Fruit fly (Drosophila melanogaster): ENCODE measurements around the gene CG15020.
A peak's percentile ranks its signal among the peaks of the same experiment; 100 is the strongest.

Gene CG15020

dm6 chr3L:4401241-4401640 lies 20.2 kb upstream of the CG15020 start:
- no peak for TF ChIP-seq CG12768 (GFP tag; optimal IDR thresholded peaks at IDR 0.05)
- TF ChIP-seq CG1620 (GFP tag; optimal IDR thresholded peaks at IDR 0.05) = no peak
- no peak for TF ChIP-seq CG14711 (tag; optimal IDR thresholded peaks at IDR 0.05)
- no peak for TF ChIP-seq tj (GFP tag; optimal IDR thresholded peaks at IDR 0.05)
- no peak for TF ChIP-seq cic (GFP tag; optimal IDR thresholded peaks at IDR 0.05)
- TF ChIP-seq kay (GFP tag; ENCODE audit: borderline replicate concordance) = no peak
- no peak for TF ChIP-seq ovo (GFP tag; optimal IDR thresholded peaks at IDR 0.05)
- TF ChIP-seq bab1 (GFP tag; optimal IDR thresholded peaks at IDR 0.05) = no peak
- TF ChIP-seq toe (GFP tag; optimal IDR thresholded peaks at IDR 0.05) = no peak
- TF ChIP-seq pad (GFP tag; optimal IDR thresholded peaks at IDR 0.05) = no peak
- TF ChIP-seq cnc (optimal IDR thresholded peaks at IDR 0.05) = no peak
- no peak for TF ChIP-seq CG33017 (tag; optimal IDR thresholded peaks at IDR 0.05)
- TF ChIP-seq CG7101 (tag; optimal IDR thresholded peaks at IDR 0.05) = no peak
- TF ChIP-seq Clk (GFP tag; optimal IDR thresholded peaks at IDR 0.05) = no peak
- no peak for TF ChIP-seq CG11617 (GFP tag; optimal IDR thresholded peaks at IDR 0.05)

dm6 chr3L:4403180-4403769 lies 18.2 kb upstream of the CG15020 start, which contains the start of gene Syx17:
Syx17 (plus strand) TSS chr3L:4403487.
- TF ChIP-seq CG11617 (GFP tag; optimal IDR thresholded peaks at IDR 0.05) (no peak), ovo (GFP tag; optimal IDR thresholded peaks at IDR 0.05) (no peak), CG7045 (GFP tag; optimal IDR thresholded peaks at IDR 0.05) (no peak), bab1 (GFP tag; optimal IDR thresholded peaks at IDR 0.05) (peak; percentile 54), tj (GFP tag; optimal IDR thresholded peaks at IDR 0.05) (no peak), kay (GFP tag; ENCODE audit: borderline replicate concordance) (no peak), Crg-1 (GFP tag; optimal IDR thresholded peaks at IDR 0.05) (no peak), Clk (GFP tag; optimal IDR thresholded peaks at IDR 0.05) (peak; percentile 9), Hr96 (GFP tag; optimal IDR thresholded peaks at IDR 0.05) (peak; percentile 42), cnc (optimal IDR thresholded peaks at IDR 0.05) (no peak), Mnt (GFP tag; optimal IDR thresholded peaks at IDR 0.05) (peak; percentile 8), CG1620 (GFP tag; optimal IDR thresholded peaks at IDR 0.05) (peak; percentile 43), CG12768 (GFP tag; optimal IDR thresholded peaks at IDR 0.05) (no peak), toe (GFP tag; optimal IDR thresholded peaks at IDR 0.05) (peak; percentile 70), CG5204 (GFP tag; optimal IDR thresholded peaks at IDR 0.05) (no peak), CG14711 (tag; optimal IDR thresholded peaks at IDR 0.05) (no peak), CG7101 (tag; optimal IDR thresholded peaks at IDR 0.05) (peak; percentile 30), cic (GFP tag; optimal IDR thresholded peaks at IDR 0.05) (no peak), CG33017 (tag; optimal IDR thresholded peaks at IDR 0.05) (peak; percentile 24), pad (GFP tag; optimal IDR thresholded peaks at IDR 0.05) (peak; percentile 10)

- TF ChIP-seq CG11617 (GFP tag; optimal IDR thresholded peaks at IDR 0.05) = no peak
- TF ChIP-seq tj (GFP tag; optimal IDR thresholded peaks at IDR 0.05) = no peak
- TF ChIP-seq Hr96 (GFP tag; optimal IDR thresholded peaks at IDR 0.05) = no peak
- peak; percentile 95 for TF ChIP-seq Mnt (GFP tag; optimal IDR thresholded peaks at IDR 0.05)
- TF ChIP-seq Crg-1 (GFP tag; optimal IDR thresholded peaks at IDR 0.05) = no peak
- no peak for TF ChIP-seq pad (GFP tag; optimal IDR thresholded peaks at IDR 0.05)
These were observed 15.5 kb upstream of the CG15020 start, which contains the start of gene CG15019 for dm6 chr3L:4405922-4406321. CG15019 (minus strand) TSS chr3L:4406059.

dm6 chr3L:4406653-4407257 lies 14.7 kb upstream of the CG15020 start, which contains the start of gene TP53INP:
TP53INP (plus strand) TSS chr3L:4406943.
- no peak for TF ChIP-seq cic (GFP tag; optimal IDR thresholded peaks at IDR 0.05)
- peak; percentile 58 for TF ChIP-seq CG14711 (tag; optimal IDR thresholded peaks at IDR 0.05)
- peak; percentile 45 for TF ChIP-seq tj (GFP tag; optimal IDR thresholded peaks at IDR 0.05)
- peak; percentile 53 for TF ChIP-seq Crg-1 (GFP tag; optimal IDR thresholded peaks at IDR 0.05)
- TF ChIP-seq CG33017 (tag; optimal IDR thresholded peaks at IDR 0.05) = peak; percentile 65
- peak; percentile 65 for TF ChIP-seq CG7101 (tag; optimal IDR thresholded peaks at IDR 0.05)
- peak; percentile 88 for TF ChIP-seq kay (GFP tag; ENCODE audit: borderline replicate concordance)
- TF ChIP-seq CG12768 (GFP tag; optimal IDR thresholded peaks at IDR 0.05) = peak; percentile 63
- TF ChIP-seq CG1620 (GFP tag; optimal IDR thresholded peaks at IDR 0.05) = no peak
- peak; percentile 46 for TF ChIP-seq toe (GFP tag; optimal IDR thresholded peaks at IDR 0.05)
- no peak for TF ChIP-seq ovo (GFP tag; optimal IDR thresholded peaks at IDR 0.05)
- peak; percentile 52 for TF ChIP-seq bab1 (GFP tag; optimal IDR thresholded peaks at IDR 0.05)
- TF ChIP-seq pad (GFP tag; optimal IDR thresholded peaks at IDR 0.05) = peak; percentile 62
- no peak for TF ChIP-seq cnc (optimal IDR thresholded peaks at IDR 0.05)
- peak; percentile 63 for TF ChIP-seq CG7045 (GFP tag; optimal IDR thresholded peaks at IDR 0.05)
- no peak for TF ChIP-seq Hr96 (GFP tag; optimal IDR thresholded peaks at IDR 0.05)
- TF ChIP-seq Clk (GFP tag; optimal IDR thresholded peaks at IDR 0.05) = peak; percentile 34
- peak; percentile 7 for TF ChIP-seq Mnt (GFP tag; optimal IDR thresholded peaks at IDR 0.05)
- TF ChIP-seq CG5204 (GFP tag; optimal IDR thresholded peaks at IDR 0.05) = peak; percentile 59
- peak; percentile 74 for TF ChIP-seq CG11617 (GFP tag; optimal IDR thresholded peaks at IDR 0.05)

- TF ChIP-seq CG14711 (tag; optimal IDR thresholded peaks at IDR 0.05) = peak; percentile 13
- TF ChIP-seq cic (GFP tag; optimal IDR thresholded peaks at IDR 0.05) = no peak
- TF ChIP-seq CG5204 (GFP tag; optimal IDR thresholded peaks at IDR 0.05) = peak; percentile 29
These were observed 13.7 kb upstream of the CG15020 start for dm6 chr3L:4407743-4408142.
